Worm (Caenorhabditis elegans) whole organism, L3 larva: ENCODE measurements around the gene K02E10.6.

Source experiments
- ceh-82 ChIP-seq: fragments of 150-350 bp; optimal IDR thresholded peaks from 2 replicates; lab custom pipeline; 2014; ENCODE audit warnings: missing biosample characterization, missing genetic modification characterization
- fos-1 ChIP-seq: fragments of 150-350 bp; optimal IDR thresholded peaks from 2 replicates; lab custom pipeline; 2014; ENCODE audit warnings: missing biosample characterization, missing genetic modification characterization
- nhr-11 ChIP-seq: fragments of 150-350 bp; optimal IDR thresholded peaks from 2 replicates; lab custom pipeline; 2014; ENCODE audit warnings: missing biosample characterization, missing genetic modification characterization

DNA sequence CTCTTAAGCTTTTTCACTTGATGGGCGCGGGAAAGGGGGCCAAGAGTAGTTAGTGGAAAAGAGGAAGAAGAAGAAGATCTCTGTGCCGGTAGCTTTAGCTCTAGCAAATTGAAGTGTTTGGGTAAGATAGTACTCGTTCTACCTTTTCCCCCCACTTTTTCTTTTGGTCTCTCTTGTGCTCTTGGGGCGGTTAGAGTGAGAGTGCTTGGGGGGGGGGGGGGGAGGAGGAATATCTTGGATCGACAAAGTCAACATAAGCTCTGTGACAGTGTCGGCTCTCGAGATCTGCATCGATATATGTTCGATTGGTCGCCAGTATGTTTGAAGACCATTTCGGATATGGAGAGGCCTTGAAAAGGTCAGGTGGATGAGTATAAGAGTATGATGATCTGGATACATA lies 22.8 kb downstream of the K02E10.6 start, which contains the start of gene fox-1:
- no peak for TF ChIP-seq fos-1 (tag; lab: Kevin White, UChicago)
- TF ChIP-seq ceh-82 (tag; lab: Kevin White, UChicago) = no peak
- no peak for TF ChIP-seq nhr-11
